Worm (Caenorhabditis elegans) whole organism, L1 larva: ENCODE results near the gene C55C3.8.

Experiments used
- C16A3.4 ChIP-seq: fragments of 150-350 bp; optimal IDR thresholded peaks from 2 replicates; lab custom pipeline; 2014; ENCODE audit warnings: missing biosample characterization, missing genetic modification characterization
- F16B12.6 ChIP-seq: fragments of 150-350 bp; optimal IDR thresholded peaks from 2 replicates; lab custom pipeline; 2014; ENCODE audit warnings: missing biosample characterization, missing genetic modification characterization
- Y116A8C.19 ChIP-seq: sonication (generic microtip); optimal IDR thresholded peaks from 2 replicates; lab custom pipeline; 2016; ENCODE audit warnings: missing compliant biosample characterization, missing genetic modification characterization, borderline replicate concordance
- aha-1 ChIP-seq: fragments of 150-350 bp; optimal IDR thresholded peaks from 2 replicates; lab custom pipeline; 2014; ENCODE audit warnings: missing biosample characterization, missing genetic modification characterization
- aly-2 ChIP-seq: fragments of 150-350 bp; optimal IDR thresholded peaks from 2 replicates; lab custom pipeline; 2014; ENCODE audit warnings: missing biosample characterization, missing genetic modification characterization
- blmp-1 ChIP-seq: fragments of 150-350 bp; optimal IDR thresholded peaks from 2 replicates; lab custom pipeline; 2014; ENCODE audit warnings: missing biosample characterization, missing genetic modification characterization
- ceh-8 ChIP-seq: fragments of 200-800 bp; sonication (Bioruptor generic); optimal IDR thresholded peaks from 2 replicates; lab custom pipeline; 2018; ENCODE audit warnings: mild to moderate bottlenecking, missing genetic modification characterization, moderate library complexity, missing compliant biosample characterization
- ceh-82 ChIP-seq, 3 experiments: fragments of 150-350 bp in 1 of 3; sonication (generic microtip) in 2 of 3; optimal IDR thresholded peaks; 2 replicates each; lab custom pipeline; 2014 to 2017; ENCODE audit warnings: missing biosample characterization in 3 of 3, missing genetic modification characterization in 3 of 3
- ceh-90 ChIP-seq: sonication (generic microtip); optimal IDR thresholded peaks from 2 replicates; lab custom pipeline; 2016; ENCODE audit warnings: missing genetic modification characterization, missing compliant biosample characterization
- dpl-1 ChIP-seq, 3 experiments: fragments of 150-350 bp in 2 of 3; sonication (generic microtip) in 1 of 3; optimal IDR thresholded peaks; 2 replicates each; lab custom pipeline; 2014 to 2017; ENCODE audit warnings: missing biosample characterization in 3 of 3, missing genetic modification characterization in 3 of 3, missing genetic modification reagents in 3 of 3
- efl-1 ChIP-seq, 4 experiments: fragments of 150-350 bp; optimal IDR thresholded peaks in 3 of 4; peaks in 1 of 4; 1 replicate in 1 of 4; 2 replicates in 3 of 4; lab custom pipeline; 2014; ENCODE audit warnings: missing biosample characterization in 2 of 4, missing genetic modification characterization in 2 of 4, missing genetic modification reagents in 2 of 4
- elt-2 ChIP-seq: sonication (generic microtip); optimal IDR thresholded peaks from 2 replicates; lab custom pipeline; 2016; ENCODE audit warnings: missing genetic modification characterization, mild to moderate bottlenecking, inconsistent platforms, missing compliant biosample characterization, missing genetic modification reagents
- ets-5 ChIP-seq: fragments of 200-800 bp; sonication (Bioruptor generic); IDR thresholded peaks from 2 replicates; pipeline ENCODE4 v1.3.6; 2022; ENCODE audit warnings: missing genetic modification characterization, missing compliant biosample characterization
- fkh-10 ChIP-seq: sonication (generic microtip); optimal IDR thresholded peaks from 2 replicates; lab custom pipeline; 2017; ENCODE audit warnings: missing biosample characterization, missing genetic modification reagents, missing genetic modification characterization
- hlh-17 ChIP-seq: fragments of 200-800 bp; sonication (Bioruptor generic); optimal IDR thresholded peaks from 2 replicates; lab custom pipeline; 2018; ENCODE audit warnings: missing genetic modification characterization, mild to moderate bottlenecking, missing compliant biosample characterization, moderate library complexity, borderline replicate concordance
- hlh-4 ChIP-seq: sonication (generic microtip); optimal IDR thresholded peaks from 2 replicates; lab custom pipeline; 2016; ENCODE audit warnings: mild to moderate bottlenecking, missing genetic modification characterization, missing compliant biosample characterization
- irx-1 ChIP-seq: sonication (generic microtip); optimal IDR thresholded peaks from 2 replicates; lab custom pipeline; 2016; ENCODE audit warnings: missing genetic modification characterization, missing compliant biosample characterization
- jun-1 ChIP-seq: fragments of 150-350 bp; optimal IDR thresholded peaks from 2 replicates; lab custom pipeline; 2014; ENCODE audit warnings: missing biosample characterization, missing genetic modification reagents, missing genetic modification characterization
- lin-14 ChIP-seq: fragments of 200-800 bp; sonication (Bioruptor generic); optimal IDR thresholded peaks from 2 replicates; lab custom pipeline; 2018; ENCODE audit warnings: mild to moderate bottlenecking, missing genetic modification characterization, moderate library complexity, missing compliant biosample characterization
- lin-39 ChIP-seq: fragments of 150-350 bp; optimal IDR thresholded peaks from 2 replicates; lab custom pipeline; 2014; ENCODE audit warnings: missing biosample characterization, missing genetic modification reagents, missing genetic modification characterization
- mep-1 ChIP-seq: fragments of 150-350 bp; optimal IDR thresholded peaks from 2 replicates; lab custom pipeline; 2014; ENCODE audit warnings: missing biosample characterization, missing genetic modification characterization
- nhr-12 ChIP-seq: sonication (generic microtip); optimal IDR thresholded peaks from 2 replicates; lab custom pipeline; 2017; ENCODE audit warnings: missing biosample characterization, missing genetic modification characterization
- nhr-19 ChIP-seq: fragments of 200-800 bp; sonication (Bioruptor generic); conservative IDR thresholded peaks from 2 replicates; pipeline ENCODE4 v1.3.6; 2022; ENCODE audit warnings: missing genetic modification characterization, missing compliant biosample characterization
- nhr-20 ChIP-seq: sonication (generic microtip); optimal IDR thresholded peaks from 2 replicates; lab custom pipeline; 2016; ENCODE audit warnings: mild to moderate bottlenecking, missing genetic modification characterization, missing compliant biosample characterization
- nhr-76 ChIP-seq: sonication (generic microtip); optimal IDR thresholded peaks from 2 replicates; lab custom pipeline; 2017; ENCODE audit warnings: missing biosample characterization, missing genetic modification characterization
- nhr-77 ChIP-seq: fragments of 150-350 bp; optimal IDR thresholded peaks from 2 replicates; lab custom pipeline; 2014; ENCODE audit warnings: missing biosample characterization, missing genetic modification characterization
- nhr-84 ChIP-seq: sonication (generic microtip); optimal IDR thresholded peaks from 2 replicates; lab custom pipeline; 2017; ENCODE audit warnings: missing biosample characterization, missing genetic modification characterization
- nhr-85 ChIP-seq: sonication (generic microtip); peaks from one replicate; lab custom pipeline; 2016; ENCODE audit warnings: missing genetic modification characterization, inconsistent platforms, missing compliant biosample characterization
- nhr-90 ChIP-seq: sonication (generic microtip); optimal IDR thresholded peaks from 2 replicates; lab custom pipeline; 2016; ENCODE audit warnings: mild to moderate bottlenecking, missing genetic modification characterization, missing compliant biosample characterization; ENCODE audit not compliant: poor library complexity
- skn-1 ChIP-seq: fragments of 150-350 bp; optimal IDR thresholded peaks from 2 replicates; lab custom pipeline; 2014; ENCODE audit warnings: missing biosample characterization, missing genetic modification characterization
- snpc-4 ChIP-seq: fragments of 150-350 bp; optimal IDR thresholded peaks from 2 replicates; lab custom pipeline; 2014; ENCODE audit warnings: missing biosample characterization, missing genetic modification characterization
- snu-23 ChIP-seq: sonication (generic microtip); optimal IDR thresholded peaks from 2 replicates; lab custom pipeline; 2016; ENCODE audit warnings: missing genetic modification characterization, missing compliant biosample characterization
- sox-4 ChIP-seq: sonication (generic microtip); optimal IDR thresholded peaks from 2 replicates; lab custom pipeline; 2016; ENCODE audit warnings: missing genetic modification characterization, missing compliant biosample characterization
- sup-37 ChIP-seq: fragments of 200-800 bp; sonication (Bioruptor generic); optimal IDR thresholded peaks from 2 replicates; lab custom pipeline; 2018; ENCODE audit warnings: mild to moderate bottlenecking, missing genetic modification characterization, missing compliant biosample characterization
- swsn-7 ChIP-seq: sonication (generic microtip); optimal IDR thresholded peaks from 2 replicates; lab custom pipeline; 2016; ENCODE audit warnings: missing genetic modification characterization, missing compliant biosample characterization
- tlp-1 ChIP-seq: fragments of 150-350 bp; optimal IDR thresholded peaks from 2 replicates; lab custom pipeline; 2014; ENCODE audit warnings: missing biosample characterization, missing genetic modification characterization
- unc-130 ChIP-seq: fragments of 150-350 bp; optimal IDR thresholded peaks from 2 replicates; lab custom pipeline; 2017; ENCODE audit warnings: missing biosample characterization, missing genetic modification characterization, inconsistent platforms
- unc-30 ChIP-seq: sonication (generic microtip); optimal IDR thresholded peaks from 2 replicates; lab custom pipeline; 2017; ENCODE audit warnings: missing biosample characterization, missing genetic modification characterization
- unc-98 ChIP-seq: fragments of 200-800 bp; sonication (Bioruptor generic); IDR thresholded peaks from 2 replicates; pipeline ENCODE4 v1.3.6; 2022; ENCODE audit warnings: missing genetic modification characterization, missing compliant biosample characterization
- vab-15 ChIP-seq: sonication (generic microtip); optimal IDR thresholded peaks from 2 replicates; lab custom pipeline; 2017; ENCODE audit warnings: missing genotype, mild to moderate bottlenecking, missing genetic modification characterization, missing compliant biosample characterization
- xbp-1 ChIP-seq: sonication (generic microtip); optimal IDR thresholded peaks from 2 replicates; lab custom pipeline; 2016; ENCODE audit warnings: missing genetic modification characterization, missing compliant biosample characterization

C55C3.8 gene

ce11 chrIV:5660239-5660638 lies 30.6 kb upstream of the C55C3.8 start, which contains the start of gene skn-1:
Gene skn-1, minus strand, starts transcription at chrIV:5660384.
- TF ChIP-seq jun-1 (no peak), tlp-1 (tag; lab: Kevin White, UChicago) (no peak), efl-1 (optimal IDR thresholded peaks at IDR 0.05; lab: Kevin White, UChicago) (no peak), efl-1 (GFP tag; optimal IDR thresholded peaks at IDR 0.05 in 1 of 2; lab: Kevin White, UChicago) (peak in 1 of 2 experiments; percentile 88), skn-1 (tag; lab: Kevin White, UChicago) (no peak), nhr-12 (tag; lab: Kevin White, UChicago) (no peak)

ce11 chrIV:5662073-5662472 lies 28.8 kb upstream of the C55C3.8 start:
- no peak for TF ChIP-seq blmp-1 (tag; lab: Kevin White, UChicago)
- no peak for TF ChIP-seq nhr-84 (tag; lab: Kevin White, UChicago)
- no peak for TF ChIP-seq efl-1 (optimal IDR thresholded peaks at IDR 0.05; lab: Kevin White, UChicago)
- TF ChIP-seq efl-1 (GFP tag; optimal IDR thresholded peaks at IDR 0.05 in 1 of 2; lab: Kevin White, UChicago) = peak in 1 of 2 experiments; percentile 17

- TF ChIP-seq nhr-85 (tag; lab: Kevin White, UChicago) (peak; percentile 13), unc-98 (no peak)
- TF ChIP-seq, all 84 proteins: peak for 1
Observed at ce11 chrIV:5662886-5663285, 27.9 kb upstream of the C55C3.8 start.

- TF ChIP-seq swsn-7 (tag; lab: Kevin White, UChicago) (no peak), efl-1 (optimal IDR thresholded peaks at IDR 0.05; lab: Kevin White, UChicago) (no peak), efl-1 (GFP tag; optimal IDR thresholded peaks at IDR 0.05 in 1 of 2; lab: Kevin White, UChicago) (peak in 1 of 2 experiments; percentile 72), lin-14 (peak; percentile 1), blmp-1 (tag; lab: Kevin White, UChicago) (peak; percentile 19), unc-30 (no peak), mep-1 (tag; lab: Kevin White, UChicago) (peak; percentile 2)
Observed at ce11 chrIV:5664375-5665004, 26.3 kb upstream of the C55C3.8 start, which contains the start of gene bec-1. Gene bec-1, minus strand, starts transcription at chrIV:5664425.

ce11 chrIV:5665353-5665918 lies 25.4 kb upstream of the C55C3.8 start:
- TF ChIP-seq ceh-90 (no peak), lin-39 (no peak), nhr-19 (GFP tag; lab: Robert Waterston, UW) (no peak), nhr-90 (tag; lab: Kevin White, UChicago) (no peak), ets-5 (GFP tag; lab: Robert Waterston, UW) (no peak), elt-2 (tag; lab: Kevin White, UChicago) (no peak), efl-1 (optimal IDR thresholded peaks at IDR 0.05; lab: Kevin White, UChicago) (peak; percentile 14 to 46), efl-1 (GFP tag; optimal IDR thresholded peaks at IDR 0.05 in 1 of 2; lab: Kevin White, UChicago) (peak in 1 of 2 experiments; percentile 5), sup-37 (GFP tag; lab: Kevin White, UChicago) (no peak), unc-98 (no peak), sox-4 (tag; lab: Kevin White, UChicago) (no peak), Y116A8C.19 (no peak), xbp-1 (tag; lab: Kevin White, UChicago) (no peak), jun-1 (no peak), ceh-8 (no peak), vab-15 (tag; lab: Kevin White, UChicago) (no peak), hlh-17 (no peak), dpl-1 (GFP tag; optimal IDR thresholded peaks at IDR 0.05; lab: Kevin White, UChicago) (peak; percentile 1 to 46 (median 27)), unc-30 (no peak), F16B12.6 (tag; lab: Kevin White, UChicago) (no peak), unc-130 (tag; lab: Kevin White, UChicago) (no peak), ceh-82 (tag; optimal IDR thresholded peaks at IDR 0.05; lab: Kevin White, UChicago) (peak in 1 of 3 experiments; percentile 12), skn-1 (tag; lab: Kevin White, UChicago) (no peak), fkh-10 (GFP tag; lab: Kevin White, UChicago) (no peak), snu-23 (peak; percentile 63), snpc-4 (tag; lab: Kevin White, UChicago) (peak; percentile 35), hlh-4 (tag; lab: Kevin White, UChicago) (no peak), aly-2 (tag; lab: Kevin White, UChicago) (peak; percentile 12), nhr-20 (tag; lab: Kevin White, UChicago) (peak; percentile 49), irx-1 (tag; lab: Kevin White, UChicago) (no peak), aha-1 (no peak), nhr-77 (tag; lab: Kevin White, UChicago) (no peak), C16A3.4 (peak; percentile 11), nhr-76 (tag; lab: Kevin White, UChicago) (no peak)
